Fruit fly (Drosophila melanogaster): Measurements from ENCODE around the gene CG4935.

The CG4935 gene

dm6 chr2L:16286360-16287005 is 24.5 kb downstream of the CG4935 start (continued):
- peak; percentile 61 for TF ChIP-seq CG6813 (GFP tag; optimal IDR thresholded peaks at IDR 0.05)
- peak; percentile 84 for TF ChIP-seq ind (GFP tag; optimal IDR thresholded peaks at IDR 0.05)
- peak; percentile 92 for TF ChIP-seq lab (GFP tag; optimal IDR thresholded peaks at IDR 0.05)
- TF ChIP-seq maf-S (GFP tag; optimal IDR thresholded peaks at IDR 0.05): peak; percentile 71
- TF ChIP-seq HHEX (GFP tag; optimal IDR thresholded peaks at IDR 0.05): peak; percentile 88
- peak; percentile 74 for TF ChIP-seq CG17385 (GFP tag; optimal IDR thresholded peaks at IDR 0.05)
- peak; percentile 66 for TF ChIP-seq ewg (GFP tag; optimal IDR thresholded peaks at IDR 0.05)
- peak; percentile 93 for TF ChIP-seq kni (GFP tag; optimal IDR thresholded peaks at IDR 0.05)
- peak; percentile 81 for TF ChIP-seq CG6765 (GFP tag; optimal IDR thresholded peaks at IDR 0.05)
- peak; percentile 56 for TF ChIP-seq CG9437 (GFP tag; optimal IDR thresholded peaks at IDR 0.05)
- TF ChIP-seq sug (tag; optimal IDR thresholded peaks at IDR 0.05): peak; percentile 50
- peak; percentile 31 to 82 for TF ChIP-seq bsh (GFP tag; optimal IDR thresholded peaks at IDR 0.05)
- no peak for TF ChIP-seq CG4730 (GFP tag; IDR thresholded peaks at IDR 0.05)
- peak; percentile 80 for TF ChIP-seq CoRest (tag; optimal IDR thresholded peaks at IDR 0.05)
- TF ChIP-seq CG18764 (GFP tag; optimal IDR thresholded peaks at IDR 0.05): peak; percentile 75
- TF ChIP-seq CG5180 (GFP tag; optimal IDR thresholded peaks at IDR 0.05): peak; percentile 62
- peak; percentile 51 for TF ChIP-seq tin (GFP tag; optimal IDR thresholded peaks at IDR 0.05)
- TF ChIP-seq Fer2 (tag; optimal IDR thresholded peaks at IDR 0.05): peak; percentile 64
- TF ChIP-seq Atf6 (GFP tag; IDR thresholded peaks at IDR 0.05): no peak
- TF ChIP-seq CG17912 (GFP tag; optimal IDR thresholded peaks at IDR 0.05): peak; percentile 40
- no peak for TF ChIP-seq Aef1 (GFP tag; IDR thresholded peaks at IDR 0.05)
- TF ChIP-seq dati (GFP tag; IDR thresholded peaks at IDR 0.05): no peak
- TF ChIP-seq dpn (GFP tag; optimal IDR thresholded peaks at IDR 0.05): peak; percentile 79 to 88
- peak in 1 of 2 experiments; percentile 37 for TF ChIP-seq Hr78 (GFP tag; optimal IDR thresholded peaks at IDR 0.05)
- peak; percentile 78 for TF ChIP-seq Hsf (GFP tag; optimal IDR thresholded peaks at IDR 0.05)
- peak; percentile 82 for TF ChIP-seq CG13424 (tag; optimal IDR thresholded peaks at IDR 0.05)
- TF ChIP-seq CG2202 (tag; optimal IDR thresholded peaks at IDR 0.05): peak; percentile 50
- TF ChIP-seq CG30403 (GFP tag; optimal IDR thresholded peaks at IDR 0.05): peak; percentile 82
- TF ChIP-seq Hr39 (optimal IDR thresholded peaks at IDR 0.05): no peak
- no peak for TF ChIP-seq CG11247 (GFP tag; IDR thresholded peaks at IDR 0.05)
- TF ChIP-seq CG1602 (GFP tag; optimal IDR thresholded peaks at IDR 0.05): peak; percentile 79
- peak; percentile 68 for TF ChIP-seq chn (GFP tag; optimal IDR thresholded peaks at IDR 0.05)
- TF ChIP-seq CG18619 (GFP tag; optimal IDR thresholded peaks at IDR 0.05): peak; percentile 86
- no peak for TF ChIP-seq Awh (GFP tag; IDR thresholded peaks at IDR 0.05)
- TF ChIP-seq az2 (GFP tag; optimal IDR thresholded peaks at IDR 0.05): peak; percentile 74
- TF ChIP-seq B-H2 (GFP tag; optimal IDR thresholded peaks at IDR 0.05): peak; percentile 64
- peak; percentile 32 for TF ChIP-seq CG30020 (tag; optimal IDR thresholded peaks at IDR 0.05)
- TF ChIP-seq mam (GFP tag; optimal IDR thresholded peaks at IDR 0.05): peak; percentile 83
- TF ChIP-seq chinmo (GFP tag; IDR thresholded peaks at IDR 0.05; ENCODE audit: partially characterized antibody): no peak
- peak; percentile 78 for TF ChIP-seq sqz (GFP tag; optimal IDR thresholded peaks at IDR 0.05)
- TF ChIP-seq Six4 (GFP tag; optimal IDR thresholded peaks at IDR 0.05): peak; percentile 63
- TF ChIP-seq chif (GFP tag; optimal IDR thresholded peaks at IDR 0.05): peak; percentile 43 to 74
- peak; percentile 79 for TF ChIP-seq pros (GFP tag; optimal IDR thresholded peaks at IDR 0.05)
- TF ChIP-seq CG12104 (GFP tag; optimal IDR thresholded peaks at IDR 0.05): peak; percentile 57
- peak; percentile 88 for TF ChIP-seq PHDP (tag; optimal IDR thresholded peaks at IDR 0.05)
- TF ChIP-seq CG18476 (GFP tag; optimal IDR thresholded peaks at IDR 0.05): peak; percentile 78
- peak; percentile 89 for TF ChIP-seq Oli (tag; optimal IDR thresholded peaks at IDR 0.05)
- TF ChIP-seq BEAF-32 (GFP tag; optimal IDR thresholded peaks at IDR 0.05): peak; percentile 49
- TF ChIP-seq CG31388 (GFP tag; optimal IDR thresholded peaks at IDR 0.05): no peak
